Fruit fly (Drosophila melanogaster) whole organism, prepupa: ENCODE data around the gene CG14400.

Source experiments
- CG10631 ChIP-seq: fragments of 200-800 bp; sonication (Bioruptor generic); optimal IDR thresholded peaks from 2 replicates; lab custom pipeline; 2016; ENCODE audit warnings: missing biosample characterization, missing genetic modification characterization
- CG11294 ChIP-seq: fragments of 200-800 bp; sonication (Bioruptor generic); IDR thresholded peaks from 2 replicates; pipeline ENCODE4 v1.3.6; 2022; ENCODE audit warnings: missing biosample characterization, missing genetic modification characterization
- CG11762 ChIP-seq: fragments of 200-800 bp; sonication (Bioruptor generic); optimal IDR thresholded peaks from 3 replicates; lab custom pipeline; 2016; ENCODE audit warnings: missing biosample characterization, missing genetic modification characterization; ENCODE audit not compliant: insufficient read depth
- CG11902 ChIP-seq: fragments of 200-800 bp; sonication (Bioruptor generic); optimal IDR thresholded peaks from 3 replicates; lab custom pipeline; 2016; ENCODE audit warnings: missing biosample characterization, missing genetic modification characterization
- CG15336 ChIP-seq: fragments of 200-800 bp; sonication (Bioruptor generic); IDR thresholded peaks from 2 replicates; pipeline ENCODE4 v1.3.6; 2022; ENCODE audit warnings: missing biosample characterization, missing genetic modification characterization
- CG1621 ChIP-seq: fragments of 200-800 bp; sonication (Bioruptor generic); optimal IDR thresholded peaks from 3 replicates; lab custom pipeline; 2018; ENCODE audit warnings: missing biosample characterization, mild to moderate bottlenecking, missing genetic modification characterization
- CG31627 ChIP-seq: fragments of 200-800 bp; sonication (Bioruptor generic); optimal IDR thresholded peaks from 3 replicates; lab custom pipeline; 2016; ENCODE audit warnings: missing biosample characterization, missing genetic modification characterization
- CG32006 ChIP-seq: fragments of 200-800 bp; sonication (Bioruptor generic); optimal IDR thresholded peaks from 3 replicates; lab custom pipeline; 2017; ENCODE audit warnings: missing biosample characterization, mild to moderate bottlenecking, missing genetic modification characterization
- CG34406 ChIP-seq: fragments of 200-800 bp; sonication (Bioruptor generic); optimal IDR thresholded peaks from 3 replicates; lab custom pipeline; 2016; ENCODE audit warnings: missing biosample characterization, missing genetic modification characterization
- CG3919 ChIP-seq: fragments of 200-800 bp; sonication (Bioruptor generic); optimal IDR thresholded peaks from 3 replicates; lab custom pipeline; 2016; ENCODE audit warnings: missing biosample characterization, missing genetic modification characterization
- CG4318 ChIP-seq: fragments of 200-800 bp; sonication (Bioruptor generic); optimal IDR thresholded peaks from 3 replicates; lab custom pipeline; 2017; ENCODE audit warnings: missing biosample characterization, mild to moderate bottlenecking, missing genetic modification characterization
- CG6163 ChIP-seq: fragments of 200-800 bp; sonication (Bioruptor generic); IDR thresholded peaks from 3 replicates; pipeline ENCODE4 v1.3.6; 2022; ENCODE audit warnings: missing biosample characterization, missing genetic modification characterization
- CG6276 ChIP-seq: fragments of 200-800 bp; sonication (Bioruptor generic); optimal IDR thresholded peaks from 2 replicates; lab custom pipeline; 2017; ENCODE audit warnings: missing biosample characterization, mild to moderate bottlenecking, missing genetic modification characterization
- CG6792 ChIP-seq: fragments of 200-800 bp; sonication (Bioruptor generic); optimal IDR thresholded peaks from 3 replicates; lab custom pipeline; 2016; ENCODE audit warnings: missing biosample characterization, missing genetic modification characterization
- CG6808 ChIP-seq: fragments of 200-800 bp; sonication (Bioruptor generic); optimal IDR thresholded peaks from 3 replicates; lab custom pipeline; 2017; ENCODE audit warnings: missing biosample characterization, missing genetic modification characterization, mild to moderate bottlenecking, moderate library complexity, missing genetic modification reagents
- CG7368 ChIP-seq: fragments of 200-800 bp; sonication (Bioruptor generic); optimal IDR thresholded peaks from 3 replicates; lab custom pipeline; 2016; ENCODE audit warnings: missing biosample characterization, missing genetic modification characterization
- CG8119 ChIP-seq: fragments of 200-800 bp; sonication (Bioruptor generic); IDR thresholded peaks from 3 replicates; pipeline ENCODE4 v1.3.6; 2022; ENCODE audit warnings: missing biosample characterization, missing genetic modification characterization
- Eip78C ChIP-seq: fragments of 200-800 bp; sonication (Bioruptor generic); peaks from one replicate; lab custom pipeline; 2016; ENCODE audit warnings: missing biosample characterization, missing genetic modification characterization
- Gug ChIP-seq: fragments of 200-800 bp; sonication (Bioruptor generic); IDR thresholded peaks from 2 replicates; pipeline ENCODE4 v1.3.6; 2022; ENCODE audit warnings: missing biosample characterization, missing genetic modification characterization
- Hr38 ChIP-seq: sonication (Bioruptor generic); optimal IDR thresholded peaks from 2 replicates; lab custom pipeline; 2016; ENCODE audit warnings: missing biosample characterization, missing genetic modification characterization
- Hr39 ChIP-seq: fragments of 200-800 bp; sonication (Bioruptor generic); optimal IDR thresholded peaks from 2 replicates; lab custom pipeline; 2016; ENCODE audit warnings: missing biosample characterization, missing genetic modification characterization
- Hr4 ChIP-seq: fragments of 200-800 bp; sonication (Bioruptor generic); optimal IDR thresholded peaks from 3 replicates; lab custom pipeline; 2016; ENCODE audit warnings: missing biosample characterization, missing genetic modification characterization
- Lpt ChIP-seq: fragments of 200-800 bp; sonication (Bioruptor generic); optimal IDR thresholded peaks from 3 replicates; lab custom pipeline; 2016; ENCODE audit warnings: missing biosample characterization, missing genetic modification characterization
- OdsH ChIP-seq: fragments of 200-800 bp; sonication (Bioruptor generic); optimal IDR thresholded peaks from 3 replicates; lab custom pipeline; 2016; ENCODE audit warnings: missing biosample characterization, missing genetic modification characterization
- Sox102F ChIP-seq: fragments of 200-800 bp; sonication (Bioruptor generic); optimal IDR thresholded peaks from 2 replicates; lab custom pipeline; 2016; ENCODE audit warnings: missing biosample characterization, mild to moderate bottlenecking, missing genetic modification characterization
- Sox14 ChIP-seq: fragments of 200-800 bp; sonication (Bioruptor generic); optimal IDR thresholded peaks from 3 replicates; lab custom pipeline; 2016; ENCODE audit warnings: missing biosample characterization, missing genetic modification characterization
- achi ChIP-seq: fragments of 200-800 bp; sonication (Bioruptor generic); optimal IDR thresholded peaks from 3 replicates; lab custom pipeline; 2016; ENCODE audit warnings: missing biosample characterization, missing genetic modification characterization
- acj6 ChIP-seq: fragments of 200-800 bp; sonication (Bioruptor generic); optimal IDR thresholded peaks from 3 replicates; lab custom pipeline; 2016; ENCODE audit warnings: missing biosample characterization, missing genetic modification characterization
- cyc ChIP-seq: fragments of 200-800 bp; sonication (Bioruptor generic); optimal IDR thresholded peaks from 3 replicates; lab custom pipeline; 2016; ENCODE audit warnings: missing biosample characterization, missing genetic modification characterization
- dac ChIP-seq: fragments of 200-800 bp; sonication (Bioruptor generic); optimal IDR thresholded peaks from 2 replicates; lab custom pipeline; 2017; ENCODE audit warnings: missing biosample characterization, mild to moderate bottlenecking, missing genetic modification characterization
- dsx ChIP-seq: fragments of 200-800 bp; optimal IDR thresholded peaks from 3 replicates; lab custom pipeline; 2019; ENCODE audit warnings: missing biosample characterization, mild to moderate bottlenecking, missing genetic modification characterization, moderate library complexity; ENCODE audit not compliant: poor library complexity, severe bottlenecking
- eg ChIP-seq: fragments of 200-800 bp; sonication (Bioruptor generic); IDR thresholded peaks from 3 replicates; pipeline ENCODE4 v1.3.6; 2022; ENCODE audit warnings: missing biosample characterization, missing genetic modification characterization
- fd85E ChIP-seq: fragments of 200-800 bp; sonication (Bioruptor generic); optimal IDR thresholded peaks from 3 replicates; lab custom pipeline; 2016; ENCODE audit warnings: missing biosample characterization, missing genetic modification characterization
- fkh ChIP-seq: fragments of 200-800 bp; sonication (Bioruptor generic); optimal IDR thresholded peaks from 3 replicates; lab custom pipeline; 2017; ENCODE audit warnings: missing biosample characterization, mild to moderate bottlenecking, missing genetic modification characterization, moderate library complexity
- lz ChIP-seq: fragments of 200-800 bp; sonication (Bioruptor generic); optimal IDR thresholded peaks from 3 replicates; lab custom pipeline; 2016; ENCODE audit warnings: missing biosample characterization, missing genetic modification characterization
- net ChIP-seq: fragments of 200-800 bp; sonication (Bioruptor generic); optimal IDR thresholded peaks from 3 replicates; lab custom pipeline; 2016; ENCODE audit warnings: missing biosample characterization, missing genetic modification characterization
- pdm3 ChIP-seq: fragments of 200-800 bp; sonication (Bioruptor generic); optimal IDR thresholded peaks from 3 replicates; lab custom pipeline; 2016; ENCODE audit warnings: missing biosample characterization, missing genetic modification characterization
- salr ChIP-seq, 2 experiments: fragments of 200-800 bp; sonication (Bioruptor generic); optimal IDR thresholded peaks; 3 replicates each; lab custom pipeline; 2016 to 2018; ENCODE audit warnings: missing biosample characterization in 2 of 2, missing genetic modification characterization in 2 of 2, mild to moderate bottlenecking in 1 of 2
- spab ChIP-seq: fragments of 200-800 bp; sonication (Bioruptor generic); optimal IDR thresholded peaks from 2 replicates; lab custom pipeline; 2017; ENCODE audit warnings: missing biosample characterization, mild to moderate bottlenecking, missing genetic modification characterization, missing genetic modification reagents
- ss ChIP-seq, 2 experiments: fragments of 200-800 bp; sonication (Bioruptor generic); optimal IDR thresholded peaks; 2 replicates in 1 of 2; 3 replicates in 1 of 2; lab custom pipeline; 2017 to 2018; ENCODE audit warnings: mild to moderate bottlenecking in 2 of 2, missing biosample characterization in 2 of 2, missing genetic modification characterization in 2 of 2, moderate library complexity in 1 of 2
- topi ChIP-seq: fragments of 200-800 bp; sonication (Bioruptor generic); optimal IDR thresholded peaks from 3 replicates; lab custom pipeline; 2016; ENCODE audit warnings: missing biosample characterization, missing genetic modification characterization

The CG14400 gene

dm6 chr2L:20851592-20851991, 6.1 kb downstream of the CG14400 start:
- peak; percentile 14 for TF ChIP-seq Eip78C (GFP tag; lab: Kevin White, UChicago)
- no peak for TF ChIP-seq acj6 (GFP tag; lab: Kevin White, UChicago)
- TF ChIP-seq, all 60 proteins: peak for 1

dm6 chr2L:20849000-20849399, 8.7 kb downstream of the CG14400 start, which contains the start of gene CG14402:
Gene CG14402, plus strand, starts transcription at chr2L:20849300.
- TF ChIP-seq net (GFP tag; lab: Kevin White, UChicago) (no peak), eg (no peak), CG6163 (GFP tag; lab: Robert Waterston, UW) (no peak), ss (GFP tag; optimal IDR thresholded peaks at IDR 0.05; lab: Kevin White, UChicago) (no peak), CG31627 (no peak), CG6792 (GFP tag; lab: Kevin White, UChicago) (no peak), CG11294 (GFP tag; lab: Robert Waterston, UW) (no peak), CG15336 (GFP tag; lab: Robert Waterston, UW) (no peak), Lpt (GFP tag; lab: Kevin White, UChicago) (no peak), CG11902 (GFP tag; lab: Kevin White, UChicago) (no peak), CG3919 (GFP tag; lab: Kevin White, UChicago) (no peak), dac (GFP tag; lab: Kevin White, UChicago) (no peak), acj6 (GFP tag; lab: Kevin White, UChicago) (no peak), cyc (GFP tag; lab: Kevin White, UChicago) (no peak)

dm6 chr2L:20844381-20844780, 13.3 kb downstream of the CG14400 start:
- TF ChIP-seq CG3919 (GFP tag; lab: Kevin White, UChicago) = no peak
- TF ChIP-seq CG4318 (GFP tag; lab: Kevin White, UChicago) = peak; percentile 28
- no peak for TF ChIP-seq Sox102F
- TF ChIP-seq Gug (GFP tag; lab: Robert Waterston, UW) = no peak
- TF ChIP-seq achi = peak; percentile 15
- TF ChIP-seq Sox14 = no peak
- TF ChIP-seq Hr38 = no peak
- TF ChIP-seq OdsH = peak; percentile 25
- peak; percentile 4 for TF ChIP-seq net (GFP tag; lab: Kevin White, UChicago)
- TF ChIP-seq acj6 (GFP tag; lab: Kevin White, UChicago) = no peak
- TF ChIP-seq CG6276 (GFP tag; lab: Kevin White, UChicago) = peak; percentile 51
- TF ChIP-seq eg = peak; percentile 64
- peak; percentile 11 for TF ChIP-seq Lpt (GFP tag; lab: Kevin White, UChicago)
- peak; percentile 51; the same call in 2 of the 3 replicates for TF ChIP-seq CG8119 (GFP tag; lab: Robert Waterston, UW)
- TF ChIP-seq pdm3 = peak; percentile 25
- TF ChIP-seq Hr4 (GFP tag; lab: Kevin White, UChicago) = peak; percentile 69
- no peak for TF ChIP-seq dsx
- peak in 1 of 2 experiments; percentile 57 for TF ChIP-seq salr (GFP tag; optimal IDR thresholded peaks at IDR 0.05; lab: Kevin White, UChicago)
- TF ChIP-seq Eip78C (GFP tag; lab: Kevin White, UChicago) = peak; percentile 64
- peak; percentile 59 for TF ChIP-seq CG15336 (GFP tag; lab: Robert Waterston, UW)
- no peak for TF ChIP-seq CG34406 (GFP tag; lab: Kevin White, UChicago)
- TF ChIP-seq CG1621 (tag; lab: Kevin White, UChicago) = no peak
- peak; percentile 72 for TF ChIP-seq CG32006 (GFP tag; lab: Kevin White, UChicago)

- TF ChIP-seq eg (peak; percentile 5; the same call in 1 of the 3 replicates), CG8119 (GFP tag; lab: Robert Waterston, UW) (0 out of 3 replicates have a peak, but pooled peaks have one; percentile 19), Eip78C (GFP tag; lab: Kevin White, UChicago) (peak; percentile 73), CG6163 (GFP tag; lab: Robert Waterston, UW) (0 out of 3 replicates have a peak, but pooled peaks have one; percentile 36), CG6808 (no peak)
Measured at dm6 chr2L:20840462-20841038, 17.1 kb downstream of the CG14400 start, which contains the start of gene CG31676. Gene CG31676, plus strand, starts transcription at chr2L:20840750.

- no peak for TF ChIP-seq spab
- TF ChIP-seq fkh (GFP tag; lab: Kevin White, UChicago) = no peak
- TF ChIP-seq CG11762 (GFP tag; lab: Kevin White, UChicago) = peak; percentile 23
- peak; percentile 82 for TF ChIP-seq CG6276 (GFP tag; lab: Kevin White, UChicago)
- TF ChIP-seq Gug (GFP tag; lab: Robert Waterston, UW) = peak; percentile 36; the same call in 1 of the 2 replicates
- TF ChIP-seq topi = no peak
- no peak for TF ChIP-seq CG10631 (GFP tag; lab: Kevin White, UChicago)
- TF ChIP-seq Hr39 (GFP tag; lab: Kevin White, UChicago) = no peak
- TF ChIP-seq CG4318 (GFP tag; lab: Kevin White, UChicago) = no peak
- no peak for TF ChIP-seq CG7368
- peak; percentile 48; the same call in 1 of the 2 replicates for TF ChIP-seq CG11294 (GFP tag; lab: Robert Waterston, UW)
- TF ChIP-seq eg = 0 out of 3 replicates have a peak, but pooled peaks have one; percentile 40
- TF ChIP-seq CG32006 (GFP tag; lab: Kevin White, UChicago) = no peak
- no peak for TF ChIP-seq lz (GFP tag; lab: Kevin White, UChicago)
- no peak for TF ChIP-seq fd85E (GFP tag; lab: Kevin White, UChicago)
Measured at dm6 chr2L:20840006-20840405, 17.7 kb downstream of the CG14400 start.
